Worm (Caenorhabditis elegans) whole organism, late embryonic: ENCODE results near the gene F13A2.9.

Experiments
- C38D4.7 ChIP-seq: fragments of 200-800 bp; sonication (Bioruptor generic); optimal IDR thresholded peaks from 2 replicates; lab custom pipeline; 2018; ENCODE audit warnings: mild to moderate bottlenecking, missing genetic modification characterization, moderate library complexity, missing compliant biosample characterization
- gmeb-2 ChIP-seq: sonication (generic microtip); optimal IDR thresholded peaks from 2 replicates; lab custom pipeline; 2016; ENCODE audit warnings: missing genetic modification characterization, inconsistent platforms, missing compliant biosample characterization

- no peak for TF ChIP-seq C38D4.7
- no peak for TF ChIP-seq gmeb-2 (tag; lab: Kevin White, UChicago)
These were observed 47.8 kb downstream of the F13A2.9 start for ce11 chrV:4339479-4339878.
